Worm (Caenorhabditis elegans): ENCODE data around the gene F54D5.17.
A peak's percentile ranks its signal among the peaks of the same experiment; 100 is the strongest.

ce11 chrII:11535429-11535828 lies 21.0 kb upstream of the F54D5.17 start:
- peak; percentile 71 for TF ChIP-seq flt-1 (GFP tag; IDR thresholded peaks at IDR 0.05)
- TF ChIP-seq cog-1 (tag; optimal IDR thresholded peaks at IDR 0.05): no peak
- TF ChIP-seq ref-1 (GFP tag; conservative IDR thresholded peaks at IDR 0.05): no peak
- no peak for TF ChIP-seq ztf-29 (GFP tag; IDR thresholded peaks at IDR 0.05)
- TF ChIP-seq med-1 (GFP tag; optimal IDR thresholded peaks at IDR 0.05; ENCODE audit: insufficient read depth): no peak

All from whole organism, midembryonic.